Worm (Caenorhabditis elegans) whole organism, midembryonic: ENCODE results near the gene C54D10.5.

Source experiments
- T22C8.4 ChIP-seq: fragments of 200-800 bp; sonication (Bioruptor generic); IDR thresholded peaks from 2 replicates; pipeline ENCODE4 v1.3.6; 2022; ENCODE audit warnings: missing genetic modification characterization, missing compliant biosample characterization
- flt-1 ChIP-seq: fragments of 200-800 bp; sonication (Bioruptor generic); IDR thresholded peaks from 2 replicates; pipeline ENCODE4 v1.3.6; 2022; ENCODE audit warnings: missing genetic modification characterization, missing compliant biosample characterization
- klf-2 ChIP-seq: fragments of 200-800 bp; sonication (Bioruptor generic); conservative IDR thresholded peaks from 2 replicates; pipeline ENCODE4 v1.3.6; 2022; ENCODE audit warnings: missing genetic modification reagents, missing genetic modification characterization, missing compliant biosample characterization
- ztf-23 ChIP-seq: fragments of 200-800 bp; sonication (Bioruptor generic); IDR thresholded peaks from 2 replicates; pipeline ENCODE4 v1.3.6; 2022; ENCODE audit warnings: missing genetic modification reagents, missing genetic modification characterization, missing compliant biosample characterization

DNA sequence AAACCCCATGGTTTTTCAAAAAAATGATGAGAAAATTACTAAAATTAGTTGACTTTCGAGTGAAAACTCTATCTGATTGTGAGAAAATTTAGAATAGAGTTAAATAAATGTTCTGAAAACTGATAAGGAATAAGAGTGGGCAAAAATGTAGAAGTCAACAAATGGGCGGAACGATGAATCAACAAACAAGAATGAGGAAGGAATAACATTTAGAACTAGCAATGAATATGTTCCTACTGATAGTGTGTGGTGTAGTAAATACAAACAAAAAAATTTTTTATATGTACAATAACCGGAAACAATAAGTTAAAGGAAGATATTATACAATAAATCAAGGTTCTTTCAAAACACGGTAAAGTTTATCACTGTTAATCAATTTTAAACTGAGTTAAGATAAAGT lies 14.6 kb downstream of the C54D10.5 start, which contains the start of gene pals-39:
- TF ChIP-seq ztf-23 (GFP tag; lab: Robert Waterston, UW) (no peak), klf-2 (GFP tag; lab: Robert Waterston, UW) (no peak), T22C8.4 (GFP tag; lab: Robert Waterston, UW) (no peak), flt-1 (no peak)
